Worm (Caenorhabditis elegans) whole organism, early embryonic: Measurements from ENCODE around the gene T07D4.5.

ENCODE experiments used
- B0310.2 ChIP-seq: sonication (generic microtip); optimal IDR thresholded peaks from 2 replicates; lab custom pipeline; 2016; ENCODE audit warnings: mild to moderate bottlenecking, missing genetic modification characterization, missing compliant biosample characterization
- F13C5.2 ChIP-seq: sonication (generic microtip); optimal IDR thresholded peaks from 2 replicates; lab custom pipeline; 2017; ENCODE audit warnings: mild to moderate bottlenecking, missing genetic modification characterization, inconsistent platforms, missing compliant biosample characterization
- aly-1 ChIP-seq: sonication (generic microtip); optimal IDR thresholded peaks from 2 replicates; lab custom pipeline; 2016; ENCODE audit warnings: missing genetic modification characterization, missing compliant biosample characterization
- ama-1 ChIP-seq: fragments of 150-350 bp; optimal IDR thresholded peaks from 2 replicates; lab custom pipeline; 2014
- ceh-13 ChIP-seq: fragments of 200-800 bp; sonication (Bioruptor generic); optimal IDR thresholded peaks from 2 replicates; lab custom pipeline; 2018; ENCODE audit warnings: mild to moderate bottlenecking, missing genetic modification characterization, missing compliant biosample characterization
- ceh-36 ChIP-seq: sonication (generic microtip); optimal IDR thresholded peaks from 2 replicates; lab custom pipeline; 2016; ENCODE audit warnings: missing genetic modification characterization, inconsistent platforms, missing compliant biosample characterization
- ets-7 ChIP-seq: sonication (generic microtip); optimal IDR thresholded peaks from 2 replicates; lab custom pipeline; 2016; ENCODE audit warnings: missing genotype, missing genetic modification characterization, missing compliant biosample characterization
- flt-1 ChIP-seq: fragments of 200-800 bp; sonication (Bioruptor generic); IDR thresholded peaks from 2 replicates; pipeline ENCODE4 v1.3.6; 2022; ENCODE audit warnings: missing genetic modification characterization, missing compliant biosample characterization
- hmbx-1 ChIP-seq: sonication (generic microtip); optimal IDR thresholded peaks from 2 replicates; lab custom pipeline; 2016; ENCODE audit warnings: mild to moderate bottlenecking, missing genetic modification characterization, missing compliant biosample characterization
- hmg-4 ChIP-seq: fragments of 200-800 bp; sonication (Bioruptor generic); optimal IDR thresholded peaks from 2 replicates; lab custom pipeline; 2018; ENCODE audit warnings: mild to moderate bottlenecking, missing genetic modification characterization, missing compliant biosample characterization
- hnd-1 ChIP-seq: sonication (generic microtip); optimal IDR thresholded peaks from 2 replicates; lab custom pipeline; 2016; ENCODE audit warnings: missing genetic modification characterization, missing compliant biosample characterization
- pes-1 ChIP-seq: fragments of 200-800 bp; sonication (Bioruptor generic); IDR thresholded peaks from 2 replicates; pipeline ENCODE4 v1.3.6; 2022; ENCODE audit warnings: missing genetic modification reagents, missing genetic modification characterization, missing compliant biosample characterization
- scrt-1 ChIP-seq: fragments of 200-800 bp; sonication (Bioruptor generic); IDR thresholded peaks from 2 replicates; pipeline ENCODE4 v1.3.6; 2022; ENCODE audit warnings: missing genetic modification characterization, missing compliant biosample characterization
- sea-1 ChIP-seq: fragments of 200-800 bp; sonication (Bioruptor generic); conservative IDR thresholded peaks from 2 replicates; pipeline ENCODE4 v1.3.6; 2022; ENCODE audit warnings: missing genetic modification characterization, missing compliant biosample characterization
- tbx-11 ChIP-seq: fragments of 200-800 bp; sonication (Bioruptor generic); IDR thresholded peaks from 2 replicates; pipeline ENCODE4 v1.3.6; 2022; ENCODE audit warnings: missing genetic modification characterization, missing compliant biosample characterization
- tbx-37 ChIP-seq: fragments of 200-800 bp; sonication (Bioruptor generic); conservative IDR thresholded peaks from 2 replicates; pipeline ENCODE4 v1.3.6; 2022; ENCODE audit warnings: missing genetic modification reagents, missing genetic modification characterization, missing compliant biosample characterization
- tra-4 ChIP-seq: sonication (generic microtip); optimal IDR thresholded peaks from 2 replicates; lab custom pipeline; 2017; ENCODE audit warnings: missing genetic modification characterization, missing compliant biosample characterization

Gene T07D4.5

DNA sequence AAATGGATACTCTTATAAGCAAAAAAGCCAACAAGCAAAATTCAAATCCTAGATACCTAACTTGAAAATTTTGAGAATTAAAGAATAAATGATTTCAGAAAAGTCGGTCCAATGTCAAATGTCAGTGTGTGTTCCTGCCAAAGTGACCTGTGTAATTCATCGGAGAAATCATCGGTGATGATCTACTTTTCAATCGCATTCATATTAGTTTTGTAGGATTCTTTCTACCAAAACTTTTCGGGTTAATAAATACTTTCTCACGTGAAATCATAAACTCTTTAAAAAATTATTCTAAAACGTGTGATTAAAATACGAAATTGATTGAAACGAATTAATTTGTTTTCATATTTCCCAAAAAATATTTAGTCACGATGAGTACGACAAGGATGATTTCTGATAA is 45.1 kb downstream of the T07D4.5 start, which contains the start of gene F46C5.7:
F46C5.7 (plus strand) TSS at position 301 of the 400 bp plus-strand sequence.
- TF ChIP-seq sea-1 (no peak), pes-1 (no peak), aly-1 (no peak), ceh-13 (GFP tag; lab: Kevin White, UChicago) (no peak), ets-7 (no peak), tra-4 (tag; lab: Kevin White, UChicago) (no peak), hmbx-1 (tag; lab: Kevin White, UChicago) (no peak), ceh-36 (no peak)

ce11 chrII:8835857-8836256 is 48.3 kb downstream of the T07D4.5 start, which contains the start of gene F46C5.4:
F46C5.4 (plus strand) TSS chrII:8836078.
- TF ChIP-seq ceh-36 (no peak), flt-1 (GFP tag; lab: Robert Waterston, UW) (no peak), ama-1 (lab: Kevin White, UChicago) (no peak), tra-4 (tag; lab: Kevin White, UChicago) (no peak), aly-1 (no peak), hnd-1 (tag; lab: Kevin White, UChicago) (no peak), ceh-13 (GFP tag; lab: Kevin White, UChicago) (no peak), ets-7 (no peak), hmg-4 (GFP tag; lab: Kevin White, UChicago) (no peak), scrt-1 (GFP tag; lab: Robert Waterston, UW) (no peak), tbx-37 (GFP tag; lab: Robert Waterston, UW) (no peak), sea-1 (no peak), B0310.2 (no peak), F13C5.2 (tag; lab: Kevin White, UChicago) (no peak), pes-1 (no peak), tbx-11 (no peak), hmbx-1 (tag; lab: Kevin White, UChicago) (no peak)
